Fruit fly (Drosophila melanogaster): ENCODE measurements around the gene Gsc.

- TF ChIP-seq Crg-1 (GFP tag; optimal IDR thresholded peaks at IDR 0.05) = no peak
- TF ChIP-seq Mnt (GFP tag; optimal IDR thresholded peaks at IDR 0.05) = no peak
- TF ChIP-seq CG11617 (GFP tag; optimal IDR thresholded peaks at IDR 0.05) = no peak
- TF ChIP-seq CG14711 (tag; optimal IDR thresholded peaks at IDR 0.05) = no peak
- TF ChIP-seq CG5204 (GFP tag; optimal IDR thresholded peaks at IDR 0.05) = no peak
Measured at dm6 chr2L:606165-606564, 11.7 kb upstream of the Gsc start.
